Fruit fly (Drosophila melanogaster) whole organism, embryonic: ENCODE data around the gene Grx5.

Experiments
- Atf3 ChIP-seq: fragments of 200-800 bp; sonication (Bioruptor generic); optimal IDR thresholded peaks from 3 replicates; lab custom pipeline; 2016; ENCODE audit warnings: missing biosample characterization, missing genetic modification characterization
- CG11456 ChIP-seq: fragments of 200-800 bp; sonication (Bioruptor generic); IDR thresholded peaks from 3 replicates; pipeline ENCODE4 v1.3.6; 2022; ENCODE audit warnings: missing biosample characterization, missing genetic modification characterization
- CG7928 ChIP-seq: fragments of 200-800 bp; sonication (Bioruptor generic); optimal IDR thresholded peaks from 2 replicates; lab custom pipeline; 2017; ENCODE audit warnings: missing biosample characterization, mild to moderate bottlenecking, missing genetic modification characterization
- al ChIP-seq: fragments of 200-800 bp; sonication (Bioruptor generic); IDR thresholded peaks from 2 replicates; pipeline ENCODE4 v1.3.6; 2022; ENCODE audit warnings: missing biosample characterization, missing genetic modification characterization
- fd64A ChIP-seq: fragments of 200-800 bp; sonication (Bioruptor generic); optimal IDR thresholded peaks from 3 replicates; lab custom pipeline; 2018; ENCODE audit warnings: missing biosample characterization, mild to moderate bottlenecking, missing genetic modification characterization
- usp ChIP-seq: fragments of >200 bp; optimal IDR thresholded peaks from 2 replicates; lab custom pipeline; 2017; ENCODE audit warnings: missing biosample characterization, missing genetic modification characterization
- zen2 ChIP-seq: fragments of 200-800 bp; sonication (Bioruptor generic); IDR thresholded peaks from 3 replicates; pipeline ENCODE4 v1.3.6; 2022; ENCODE audit warnings: missing biosample characterization, missing genetic modification characterization; ENCODE audit not compliant: partially characterized antibody

DNA sequence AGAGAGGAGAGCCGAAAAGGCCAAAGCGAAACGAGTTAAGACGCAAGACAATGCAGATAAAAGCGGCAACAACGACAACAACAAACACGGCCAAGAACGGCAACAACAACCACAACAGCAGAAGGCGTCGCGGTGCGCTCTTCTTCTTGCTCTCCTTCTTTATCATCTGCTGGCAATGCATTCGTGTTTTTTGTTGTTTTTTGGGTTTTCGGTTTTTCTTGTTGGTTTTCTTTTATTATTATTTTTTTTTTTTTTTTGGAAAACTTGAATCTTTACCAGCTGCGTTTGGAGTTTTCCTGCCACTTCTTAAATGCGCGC lies 12.6 kb downstream of the Grx5 start:
- no peak for TF ChIP-seq usp (GFP tag; lab: Kevin White, UChicago)
- TF ChIP-seq Atf3 (GFP tag; lab: Kevin White, UChicago): no peak
- no peak for TF ChIP-seq CG7928 (GFP tag; lab: Kevin White, UChicago)
- TF ChIP-seq CG11456 (GFP tag; lab: Robert Waterston, UW): no peak
- TF ChIP-seq zen2 (GFP tag; lab: Robert Waterston, UW): no peak
- no peak for TF ChIP-seq al (GFP tag; lab: Robert Waterston, UW)
- no peak for TF ChIP-seq fd64A (GFP tag; lab: Kevin White, UChicago)
